Worm (Caenorhabditis elegans) whole organism, L1 larva: ENCODE measurements around the gene F26C11.4.

ENCODE experiments used
- C04F5.9 ChIP-seq: sonication (generic microtip); optimal IDR thresholded peaks from 2 replicates; lab custom pipeline; 2016; ENCODE audit warnings: missing genetic modification characterization, missing compliant biosample characterization
- C16A3.4 ChIP-seq: fragments of 150-350 bp; optimal IDR thresholded peaks from 2 replicates; lab custom pipeline; 2014; ENCODE audit warnings: missing biosample characterization, missing genetic modification characterization
- aha-1 ChIP-seq: fragments of 150-350 bp; optimal IDR thresholded peaks from 2 replicates; lab custom pipeline; 2014; ENCODE audit warnings: missing biosample characterization, missing genetic modification characterization
- aly-2 ChIP-seq: fragments of 150-350 bp; optimal IDR thresholded peaks from 2 replicates; lab custom pipeline; 2014; ENCODE audit warnings: missing biosample characterization, missing genetic modification characterization
- ama-1 ChIP-seq: fragments of 150-350 bp; optimal IDR thresholded peaks from 2 replicates; lab custom pipeline; 2014
- ceh-82 ChIP-seq, 3 experiments: fragments of 150-350 bp in 1 of 3; sonication (generic microtip) in 2 of 3; optimal IDR thresholded peaks; 2 replicates each; lab custom pipeline; 2014 to 2017; ENCODE audit warnings: missing biosample characterization in 3 of 3, missing genetic modification characterization in 3 of 3
- ceh-88 ChIP-seq: fragments of 200-800 bp; sonication (Bioruptor generic); IDR thresholded peaks from 2 replicates; pipeline ENCODE4 v1.3.6; 2022; ENCODE audit warnings: missing genetic modification characterization, missing compliant biosample characterization
- ces-1 ChIP-seq: fragments of 150-350 bp; optimal IDR thresholded peaks from 2 replicates; lab custom pipeline; 2014; ENCODE audit warnings: missing biosample characterization, missing genetic modification reagents, missing genetic modification characterization
- dpl-1 ChIP-seq, 3 experiments: fragments of 150-350 bp in 2 of 3; sonication (generic microtip) in 1 of 3; optimal IDR thresholded peaks; 2 replicates each; lab custom pipeline; 2014 to 2017; ENCODE audit warnings: missing biosample characterization in 3 of 3, missing genetic modification characterization in 3 of 3, missing genetic modification reagents in 3 of 3
- efl-1 ChIP-seq, 4 experiments: fragments of 150-350 bp; optimal IDR thresholded peaks in 3 of 4; peaks in 1 of 4; 1 replicate in 1 of 4; 2 replicates in 3 of 4; lab custom pipeline; 2014; ENCODE audit warnings: missing biosample characterization in 2 of 4, missing genetic modification characterization in 2 of 4, missing genetic modification reagents in 2 of 4
- egl-13 ChIP-seq: sonication (generic microtip); optimal IDR thresholded peaks from 2 replicates; lab custom pipeline; 2016; ENCODE audit warnings: missing genotype, missing genetic modification reagents, missing genetic modification characterization, missing compliant biosample characterization
- elt-2 ChIP-seq: sonication (generic microtip); optimal IDR thresholded peaks from 2 replicates; lab custom pipeline; 2016; ENCODE audit warnings: missing genetic modification characterization, mild to moderate bottlenecking, inconsistent platforms, missing compliant biosample characterization, missing genetic modification reagents
- elt-3 ChIP-seq, 6 experiments: fragments of 150-350 bp in 1 of 6; sonication (generic microtip); optimal IDR thresholded peaks; 2 replicates each; lab custom pipeline; 2017 to 2018; ENCODE audit warnings: missing biosample characterization in 6 of 6, missing genetic modification characterization in 6 of 6, inconsistent platforms in 1 of 6
- ets-5 ChIP-seq: fragments of 200-800 bp; sonication (Bioruptor generic); IDR thresholded peaks from 2 replicates; pipeline ENCODE4 v1.3.6; 2022; ENCODE audit warnings: missing genetic modification characterization, missing compliant biosample characterization
- fkh-10 ChIP-seq: sonication (generic microtip); optimal IDR thresholded peaks from 2 replicates; lab custom pipeline; 2017; ENCODE audit warnings: missing biosample characterization, missing genetic modification reagents, missing genetic modification characterization
- fkh-8 ChIP-seq: sonication (generic microtip); optimal IDR thresholded peaks from 2 replicates; lab custom pipeline; 2016; ENCODE audit warnings: mild to moderate bottlenecking, missing genetic modification characterization, missing compliant biosample characterization
- grh-1 ChIP-seq: fragments of 200-800 bp; sonication (Bioruptor generic); IDR thresholded peaks from 2 replicates; pipeline ENCODE4 v1.3.6; 2022; ENCODE audit warnings: missing genetic modification reagents, missing genetic modification characterization, missing compliant biosample characterization
- hpl-2 ChIP-seq: fragments of 150-350 bp; optimal IDR thresholded peaks from 2 replicates; lab custom pipeline; 2014; ENCODE audit warnings: missing biosample characterization, missing genetic modification reagents, missing genetic modification characterization
- lin-35 ChIP-seq, 2 experiments: fragments of 150-350 bp; optimal IDR thresholded peaks; 2 replicates each; lab custom pipeline; 2014; ENCODE audit warnings: missing biosample characterization in 2 of 2, missing genetic modification characterization in 2 of 2, missing genetic modification reagents in 2 of 2
- lsy-2 ChIP-seq, 2 experiments: fragments of 150-350 bp; optimal IDR thresholded peaks; 2 replicates each; lab custom pipeline; 2014; ENCODE audit warnings: missing biosample characterization in 2 of 2, missing genetic modification characterization in 2 of 2
- mab-9 ChIP-seq: fragments of 200-800 bp; sonication (Bioruptor generic); IDR thresholded peaks from 2 replicates; pipeline ENCODE4 v1.3.6; 2022; ENCODE audit warnings: missing genetic modification reagents, missing genetic modification characterization, missing compliant biosample characterization
- mdl-1 ChIP-seq, 2 experiments: fragments of 150-350 bp; optimal IDR thresholded peaks; 2 replicates each; lab custom pipeline; 2014 to 2017; ENCODE audit warnings: missing biosample characterization in 2 of 2, missing genetic modification characterization in 2 of 2, inconsistent platforms in 1 of 2
- mef-2 ChIP-seq: fragments of 150-350 bp; optimal IDR thresholded peaks from 2 replicates; lab custom pipeline; 2014; ENCODE audit warnings: missing biosample characterization, missing genetic modification characterization
- mep-1 ChIP-seq: fragments of 150-350 bp; optimal IDR thresholded peaks from 2 replicates; lab custom pipeline; 2014; ENCODE audit warnings: missing biosample characterization, missing genetic modification characterization
- nhr-19 ChIP-seq: fragments of 200-800 bp; sonication (Bioruptor generic); conservative IDR thresholded peaks from 2 replicates; pipeline ENCODE4 v1.3.6; 2022; ENCODE audit warnings: missing genetic modification characterization, missing compliant biosample characterization
- nhr-20 ChIP-seq: sonication (generic microtip); optimal IDR thresholded peaks from 2 replicates; lab custom pipeline; 2016; ENCODE audit warnings: mild to moderate bottlenecking, missing genetic modification characterization, missing compliant biosample characterization
- nhr-237 ChIP-seq: fragments of 150-350 bp; optimal IDR thresholded peaks from 2 replicates; lab custom pipeline; 2014; ENCODE audit warnings: missing biosample characterization, missing genetic modification characterization
- nhr-28 ChIP-seq: fragments of 150-350 bp; optimal IDR thresholded peaks from 2 replicates; lab custom pipeline; 2014; ENCODE audit warnings: missing biosample characterization, missing genetic modification characterization
- nhr-47 ChIP-seq: sonication (generic microtip); optimal IDR thresholded peaks from 2 replicates; lab custom pipeline; 2016; ENCODE audit warnings: mild to moderate bottlenecking, missing genetic modification characterization, moderate library complexity, missing compliant biosample characterization
- nhr-71 ChIP-seq: sonication (generic microtip); optimal IDR thresholded peaks from 2 replicates; lab custom pipeline; 2016; ENCODE audit warnings: mild to moderate bottlenecking, missing genetic modification characterization, moderate library complexity, missing compliant biosample characterization
- nhr-76 ChIP-seq: sonication (generic microtip); optimal IDR thresholded peaks from 2 replicates; lab custom pipeline; 2017; ENCODE audit warnings: missing biosample characterization, missing genetic modification characterization
- nhr-84 ChIP-seq: sonication (generic microtip); optimal IDR thresholded peaks from 2 replicates; lab custom pipeline; 2017; ENCODE audit warnings: missing biosample characterization, missing genetic modification characterization
- nhr-85 ChIP-seq: sonication (generic microtip); peaks from one replicate; lab custom pipeline; 2016; ENCODE audit warnings: missing genetic modification characterization, inconsistent platforms, missing compliant biosample characterization
- pag-3 ChIP-seq: sonication (generic microtip); optimal IDR thresholded peaks from 2 replicates; lab custom pipeline; 2017; ENCODE audit warnings: missing genetic modification characterization, mild to moderate bottlenecking, missing compliant biosample characterization, antibody characterized with exemption, borderline replicate concordance; ENCODE audit not compliant: insufficient read depth
- pqm-1 ChIP-seq: sonication (generic microtip); optimal IDR thresholded peaks from 3 replicates; lab custom pipeline; 2017; ENCODE audit warnings: missing biosample characterization, missing genetic modification characterization
- rnt-1 ChIP-seq: sonication (generic microtip); optimal IDR thresholded peaks from 2 replicates; lab custom pipeline; 2016; ENCODE audit warnings: mild to moderate bottlenecking, missing genetic modification characterization, moderate library complexity, missing compliant biosample characterization
- sox-4 ChIP-seq: sonication (generic microtip); optimal IDR thresholded peaks from 2 replicates; lab custom pipeline; 2016; ENCODE audit warnings: missing genetic modification characterization, missing compliant biosample characterization
- sptf-1 ChIP-seq: fragments of 150-350 bp; optimal IDR thresholded peaks from 2 replicates; lab custom pipeline; 2014; ENCODE audit warnings: missing biosample characterization, missing genetic modification characterization
- sup-37 ChIP-seq: fragments of 200-800 bp; sonication (Bioruptor generic); optimal IDR thresholded peaks from 2 replicates; lab custom pipeline; 2018; ENCODE audit warnings: mild to moderate bottlenecking, missing genetic modification characterization, missing compliant biosample characterization
- swsn-7 ChIP-seq: sonication (generic microtip); optimal IDR thresholded peaks from 2 replicates; lab custom pipeline; 2016; ENCODE audit warnings: missing genetic modification characterization, missing compliant biosample characterization
- unc-62 ChIP-seq: fragments of 150-350 bp; optimal IDR thresholded peaks from 2 replicates; lab custom pipeline; 2014; ENCODE audit warnings: missing biosample characterization, missing genetic modification reagents, missing genetic modification characterization
- unc-98 ChIP-seq: fragments of 200-800 bp; sonication (Bioruptor generic); IDR thresholded peaks from 2 replicates; pipeline ENCODE4 v1.3.6; 2022; ENCODE audit warnings: missing genetic modification characterization, missing compliant biosample characterization
- vab-15 ChIP-seq: sonication (generic microtip); optimal IDR thresholded peaks from 2 replicates; lab custom pipeline; 2017; ENCODE audit warnings: missing genotype, mild to moderate bottlenecking, missing genetic modification characterization, missing compliant biosample characterization
- xbp-1 ChIP-seq: sonication (generic microtip); optimal IDR thresholded peaks from 2 replicates; lab custom pipeline; 2016; ENCODE audit warnings: missing genetic modification characterization, missing compliant biosample characterization
- zip-4 ChIP-seq: fragments of 200-800 bp; sonication (Bioruptor generic); optimal IDR thresholded peaks from 2 replicates; lab custom pipeline; 2018; ENCODE audit warnings: mild to moderate bottlenecking, missing genetic modification characterization, moderate library complexity, missing compliant biosample characterization

F26C11.4 gene

ce11 chrII:9937611-9938010, 21.5 kb upstream of the F26C11.4 start (continued):
- no peak for TF ChIP-seq pag-3 (tag; lab: Kevin White, UChicago)
- TF ChIP-seq vab-15, result no peak
- no peak for TF ChIP-seq aha-1 (tag; lab: Kevin White, UChicago)
- peak; percentile 97 for TF ChIP-seq nhr-71 (tag; lab: Kevin White, UChicago)
- TF ChIP-seq fkh-10, result no peak
- peak; percentile 32 for TF ChIP-seq sup-37 (GFP tag; lab: Kevin White, UChicago)
- TF ChIP-seq sox-4 (tag; lab: Kevin White, UChicago), result no peak
- TF ChIP-seq C16A3.4, result peak; percentile 86
- no peak for TF ChIP-seq unc-62 (GFP tag; lab: Kevin White, UChicago)
- peak in 3 of 6 experiments; percentile 70 to 98 (median 75) for TF ChIP-seq elt-3 (tag; optimal IDR thresholded peaks at IDR 0.05; lab: Kevin White, UChicago)

- TF ChIP-seq rnt-1 (tag; lab: Kevin White, UChicago) (no peak), efl-1 (optimal IDR thresholded peaks at IDR 0.05; lab: Kevin White, UChicago) (no peak), efl-1 (GFP tag; optimal IDR thresholded peaks at IDR 0.05 in 1 of 2; lab: Kevin White, UChicago) (peak in 1 of 2 experiments; percentile 16)
Observed at ce11 chrII:9936859-9937258, 20.8 kb upstream of the F26C11.4 start, which contains the start of gene C05C10.3. TSS of gene C05C10.3 (minus strand) at chrII:9936893.

ce11 chrII:9935664-9936063, 19.6 kb upstream of the F26C11.4 start:
- no peak for TF ChIP-seq ceh-82 (tag; optimal IDR thresholded peaks at IDR 0.05; lab: Kevin White, UChicago)
- TF ChIP-seq nhr-85 (tag; lab: Kevin White, UChicago), result peak; percentile 62
- no peak for TF ChIP-seq zip-4 (GFP tag; lab: Kevin White, UChicago)
- no peak for TF ChIP-seq mep-1 (tag; lab: Kevin White, UChicago)
- TF ChIP-seq mdl-1 (tag; optimal IDR thresholded peaks at IDR 0.05; lab: Kevin White, UChicago), result no peak
- TF ChIP-seq mef-2 (tag; lab: Kevin White, UChicago), result no peak
- TF ChIP-seq nhr-28 (tag; lab: Kevin White, UChicago), result no peak

- TF ChIP-seq efl-1 (optimal IDR thresholded peaks at IDR 0.05; lab: Kevin White, UChicago), result no peak
- peak in 1 of 2 experiments; percentile 57 for TF ChIP-seq efl-1 (GFP tag; optimal IDR thresholded peaks at IDR 0.05 in 1 of 2; lab: Kevin White, UChicago)
- TF ChIP-seq mab-9, result no peak
- TF ChIP-seq fkh-8 (tag; lab: Kevin White, UChicago), result no peak
- TF ChIP-seq sox-4 (tag; lab: Kevin White, UChicago), result no peak
- no peak for TF ChIP-seq nhr-84 (tag; lab: Kevin White, UChicago)
- TF ChIP-seq rnt-1 (tag; lab: Kevin White, UChicago), result peak; percentile 0
- TF ChIP-seq hpl-2, result no peak
- TF ChIP-seq nhr-19 (GFP tag; lab: Robert Waterston, UW), result peak; percentile 19; the same call in 1 of the 2 replicates
- no peak for TF ChIP-seq C16A3.4
- TF ChIP-seq ceh-82 (tag; optimal IDR thresholded peaks at IDR 0.05; lab: Kevin White, UChicago), result no peak
- no peak for TF ChIP-seq aly-2 (tag; lab: Kevin White, UChicago)
- no peak for TF ChIP-seq nhr-76 (tag; lab: Kevin White, UChicago)
- peak in 1 of 2 experiments; percentile 14 for TF ChIP-seq lsy-2 (tag; optimal IDR thresholded peaks at IDR 0.05; lab: Kevin White, UChicago)
- no peak for TF ChIP-seq sptf-1 (tag; lab: Kevin White, UChicago)
- peak; percentile 54 for TF ChIP-seq ama-1 (lab: Kevin White, UChicago)
- no peak for TF ChIP-seq ces-1 (GFP tag; lab: Kevin White, UChicago)
- TF ChIP-seq pqm-1 (tag; lab: Kevin White, UChicago), result no peak
- no peak for TF ChIP-seq swsn-7
- TF ChIP-seq dpl-1 (GFP tag; optimal IDR thresholded peaks at IDR 0.05; lab: Kevin White, UChicago), result no peak
- TF ChIP-seq ets-5 (GFP tag; lab: Robert Waterston, UW), result no peak
- peak; percentile 70 for TF ChIP-seq nhr-71 (tag; lab: Kevin White, UChicago)
- TF ChIP-seq nhr-47 (tag; lab: Kevin White, UChicago), result no peak
- TF ChIP-seq C04F5.9 (tag; lab: Kevin White, UChicago), result no peak
- no peak for TF ChIP-seq ceh-88 (GFP tag; lab: Robert Waterston, UW)
- peak in 1 of 2 experiments; percentile 11 for TF ChIP-seq lin-35 (GFP tag; optimal IDR thresholded peaks at IDR 0.05; lab: Kevin White, UChicago)
- peak; percentile 37 for TF ChIP-seq nhr-85 (tag; lab: Kevin White, UChicago)
- TF ChIP-seq egl-13 (tag; lab: Kevin White, UChicago), result no peak
- TF ChIP-seq nhr-20 (tag; lab: Kevin White, UChicago), result no peak
- no peak for TF ChIP-seq vab-15
- no peak for TF ChIP-seq unc-98
- no peak for TF ChIP-seq grh-1 (GFP tag; lab: Robert Waterston, UW)
- TF ChIP-seq elt-2 (tag; lab: Kevin White, UChicago), result peak; percentile 63
- TF ChIP-seq xbp-1 (tag; lab: Kevin White, UChicago), result no peak
- no peak for TF ChIP-seq nhr-237 (tag; lab: Kevin White, UChicago)
Observed at ce11 chrII:9935044-9935599, 19.0 kb upstream of the F26C11.4 start.
